Worm (Caenorhabditis elegans): ENCODE measurements around the gene C34C6.3.

The C34C6.3 gene

ce11 chrII:8710317-8710716 lies 18.6 kb downstream of the C34C6.3 start, which contains the start of gene srg-15:
srg-15 (minus strand) TSS chrII:8710417.
- TF ChIP-seq lsy-2 (tag; optimal IDR thresholded peaks at IDR 0.05) (no peak), nhr-23 (tag; optimal IDR thresholded peaks at IDR 0.05) (no peak), nhr-10 (tag; optimal IDR thresholded peaks at IDR 0.05) (no peak), snpc-4 (tag; optimal IDR thresholded peaks at IDR 0.05) (no peak), ztf-4 (tag; optimal IDR thresholded peaks at IDR 0.05) (no peak), fos-1 (tag; optimal IDR thresholded peaks at IDR 0.05) (no peak), F13H6.1 (tag; optimal IDR thresholded peaks at IDR 0.05) (no peak), elt-1 (tag; optimal IDR thresholded peaks at IDR 0.05) (no peak), ztf-1 (GFP tag; conservative IDR thresholded peaks at IDR 0.05) (no peak), C34F6.9 (tag; optimal IDR thresholded peaks at IDR 0.05) (no peak)

- TF ChIP-seq alr-1 (tag; optimal IDR thresholded peaks at IDR 0.05) (no peak), F13H6.1 (tag; optimal IDR thresholded peaks at IDR 0.05) (no peak), elt-1 (tag; optimal IDR thresholded peaks at IDR 0.05) (no peak), unc-55 (GFP tag; optimal IDR thresholded peaks at IDR 0.05) (no peak), mbf-1 (tag; optimal IDR thresholded peaks at IDR 0.05) (no peak), nhr-21 (tag; optimal IDR thresholded peaks at IDR 0.05) (no peak), C34F6.9 (tag; optimal IDR thresholded peaks at IDR 0.05) (no peak), dmd-4 (tag; optimal IDR thresholded peaks at IDR 0.05) (no peak), nhr-10 (tag; optimal IDR thresholded peaks at IDR 0.05) (no peak), nhr-77 (tag; optimal IDR thresholded peaks at IDR 0.05) (no peak), ztf-4 (tag; optimal IDR thresholded peaks at IDR 0.05) (no peak), unc-62 (GFP tag; optimal IDR thresholded peaks at IDR 0.05) (no peak), elt-3 (tag; optimal IDR thresholded peaks at IDR 0.05) (no peak), nhr-11 (tag; optimal IDR thresholded peaks at IDR 0.05) (no peak), nhr-25 (tag; optimal IDR thresholded peaks at IDR 0.05) (no peak), Y55F3AM.14 (GFP tag; optimal IDR thresholded peaks at IDR 0.05) (no peak), lin-11 (tag; optimal IDR thresholded peaks at IDR 0.05) (no peak), nhr-129 (tag; optimal IDR thresholded peaks at IDR 0.05) (no peak), sem-4 (tag; optimal IDR thresholded peaks at IDR 0.05) (no peak)
These were observed 23.3 kb downstream of the C34C6.3 start, which contains the start of the genes rab-21 and T01B7.13 for ce11 chrII:8714913-8715447. rab-21 (minus strand) TSS chrII:8715013. T01B7.13 (plus strand) TSS chrII:8715397.

ce11 chrII:8716231-8716878 lies 24.6 kb downstream of the C34C6.3 start, which contains the start of the genes cyn-11 and T01B7.5:
cyn-11 (minus strand) TSS chrII:8716281.
T01B7.5 (plus strand) TSS chrII:8716828.
- TF ChIP-seq fos-1 (tag; optimal IDR thresholded peaks at IDR 0.05) (no peak), nhr-77 (tag; optimal IDR thresholded peaks at IDR 0.05) (no peak), nhr-12 (tag; optimal IDR thresholded peaks at IDR 0.05) (no peak), unc-39 (tag; optimal IDR thresholded peaks at IDR 0.05) (no peak), zag-1 (tag; optimal IDR thresholded peaks at IDR 0.05) (no peak), nhr-6 (tag; optimal IDR thresholded peaks at IDR 0.05) (no peak), lsy-2 (tag; optimal IDR thresholded peaks at IDR 0.05) (peak in 1 of 2 experiments; percentile 50), nhr-10 (tag; optimal IDR thresholded peaks at IDR 0.05) (no peak), alr-1 (tag; optimal IDR thresholded peaks at IDR 0.05) (no peak), elt-1 (tag; optimal IDR thresholded peaks at IDR 0.05) (no peak), nhr-237 (tag; optimal IDR thresholded peaks at IDR 0.05) (no peak), ceh-82 (tag; optimal IDR thresholded peaks at IDR 0.05) (no peak), ZK546.5 (tag; optimal IDR thresholded peaks at IDR 0.05) (no peak), mab-5 (tag; optimal IDR thresholded peaks at IDR 0.05) (no peak), nhr-129 (tag; optimal IDR thresholded peaks at IDR 0.05) (peak; percentile 21), crh-2 (tag; optimal IDR thresholded peaks at IDR 0.05) (peak; percentile 34), blmp-1 (tag; optimal IDR thresholded peaks at IDR 0.05; ENCODE audit: insufficient read depth) (no peak), unc-62 (GFP tag; optimal IDR thresholded peaks at IDR 0.05) (no peak), ztf-4 (tag; optimal IDR thresholded peaks at IDR 0.05) (no peak), nhr-11 (tag; optimal IDR thresholded peaks at IDR 0.05) (no peak), R02D3.7 (tag; optimal IDR thresholded peaks at IDR 0.05) (no peak), elt-3 (tag; optimal IDR thresholded peaks at IDR 0.05) (no peak), sem-4 (tag; optimal IDR thresholded peaks at IDR 0.05) (peak; percentile 7), nhr-25 (tag; optimal IDR thresholded peaks at IDR 0.05) (no peak), peb-1 (tag; optimal IDR thresholded peaks at IDR 0.05) (no peak), mbf-1 (tag; optimal IDR thresholded peaks at IDR 0.05) (no peak), ztf-1 (GFP tag; conservative IDR thresholded peaks at IDR 0.05) (no peak), lin-11 (tag; optimal IDR thresholded peaks at IDR 0.05) (peak; percentile 4), gmeb-1 (tag; optimal IDR thresholded peaks at IDR 0.05) (peak; percentile 9), mdl-1 (tag; optimal IDR thresholded peaks at IDR 0.05) (no peak), aly-2 (tag; optimal IDR thresholded peaks at IDR 0.05) (no peak), nhr-21 (tag; optimal IDR thresholded peaks at IDR 0.05) (no peak), lin-13 (GFP tag; optimal IDR thresholded peaks at IDR 0.05) (no peak), dmd-4 (tag; optimal IDR thresholded peaks at IDR 0.05) (no peak), C34F6.9 (tag; optimal IDR thresholded peaks at IDR 0.05) (peak; percentile 33), sma-9 (GFP tag; optimal IDR thresholded peaks at IDR 0.05) (peak; percentile 35), sma-9 (tag; optimal IDR thresholded peaks at IDR 0.05) (no peak), ama-1 (optimal IDR thresholded peaks at IDR 0.05) (no peak)
